Worm (Caenorhabditis elegans): ENCODE measurements around the gene C27F2.9.

The C27F2.9 gene

DNA sequence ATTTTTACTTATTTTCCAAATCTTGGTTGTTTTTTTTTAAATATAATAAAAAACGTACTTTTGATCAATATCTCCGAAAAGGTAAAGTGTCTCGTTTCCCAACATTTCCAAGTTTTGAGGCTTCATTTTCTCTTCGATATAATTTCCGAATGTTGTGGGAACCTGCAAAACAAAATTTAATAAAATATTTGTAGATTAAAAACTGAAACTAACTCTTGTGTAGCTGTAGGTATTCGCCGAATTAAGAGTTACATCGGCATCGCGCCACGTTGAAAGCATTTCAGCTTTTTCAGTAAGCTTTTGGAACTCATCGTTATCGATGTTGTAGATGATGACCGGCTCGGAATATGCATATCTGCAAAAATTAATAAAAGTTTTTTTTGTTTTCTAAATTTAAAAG, 451 bp downstream of the C27F2.9 start, which contains the start of gene vps-22:
Gene vps-22 (minus strand): TSS at position 101 of the 400 bp plus-strand sequence.
- TF ChIP-seq ZK546.5 (tag; optimal IDR thresholded peaks at IDR 0.05) (no peak), aly-2 (tag; optimal IDR thresholded peaks at IDR 0.05) (no peak), Y48G9A.11 (GFP tag; IDR thresholded peaks at IDR 0.05) (no peak), F44E2.7 (GFP tag; IDR thresholded peaks at IDR 0.05) (no peak), zip-2 (tag; optimal IDR thresholded peaks at IDR 0.05) (no peak), hmg-1.1 (GFP tag; IDR thresholded peaks at IDR 0.05) (no peak), F49E8.2 (tag; optimal IDR thresholded peaks at IDR 0.05; ENCODE audit: borderline replicate concordance) (no peak), saeg-2 (GFP tag; IDR thresholded peaks at IDR 0.05) (no peak), R02D3.7 (tag; optimal IDR thresholded peaks at IDR 0.05) (no peak)

DNA sequence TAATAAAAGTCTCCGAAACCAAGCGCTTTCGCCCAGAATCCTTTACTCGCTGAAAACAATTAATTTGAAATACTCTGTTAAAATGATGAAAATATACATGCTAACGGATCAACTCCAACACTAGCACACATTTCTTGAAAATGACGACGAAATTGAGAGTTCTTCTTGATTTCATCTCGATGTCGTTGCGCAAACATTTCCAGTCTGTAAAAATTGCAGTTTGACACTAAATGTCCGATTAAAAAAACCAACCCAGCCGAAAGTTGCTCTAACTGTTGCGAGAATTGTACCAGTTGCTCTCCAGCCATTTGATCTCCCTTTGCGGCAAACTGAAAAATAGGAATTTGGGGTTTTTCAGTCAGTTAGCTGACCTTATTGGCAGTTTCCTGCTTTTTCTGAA, 1.6 kb downstream of the C27F2.9 start:
- peak; percentile 58 for TF ChIP-seq aha-1 (tag)
- peak; percentile 0 for TF ChIP-seq duxl-1 (tag; optimal IDR thresholded peaks at IDR 0.05; ENCODE audit: poor library complexity)
- 0 out of 2 replicates have a peak, but pooled peaks have one; percentile 16 for TF ChIP-seq dmd-8 (GFP tag; IDR thresholded peaks at IDR 0.05)
- 0 out of 2 replicates have a peak, but pooled peaks have one; percentile 18 for TF ChIP-seq Y48G9A.11 (GFP tag; IDR thresholded peaks at IDR 0.05)
- no peak for TF ChIP-seq rbr-2 (tag; optimal IDR thresholded peaks at IDR 0.05)
- TF ChIP-seq ama-1 (optimal IDR thresholded peaks at IDR 0.05) = peak; percentile 18
- no peak for TF ChIP-seq ZK337.2 (GFP tag; IDR thresholded peaks at IDR 0.05)
- TF ChIP-seq unc-62 (GFP tag; optimal IDR thresholded peaks at IDR 0.05 in 1 of 2) = peak in 1 of 2 experiments; percentile 98
- no peak for TF ChIP-seq unc-62 (tag; optimal IDR thresholded peaks at IDR 0.05)

DNA sequence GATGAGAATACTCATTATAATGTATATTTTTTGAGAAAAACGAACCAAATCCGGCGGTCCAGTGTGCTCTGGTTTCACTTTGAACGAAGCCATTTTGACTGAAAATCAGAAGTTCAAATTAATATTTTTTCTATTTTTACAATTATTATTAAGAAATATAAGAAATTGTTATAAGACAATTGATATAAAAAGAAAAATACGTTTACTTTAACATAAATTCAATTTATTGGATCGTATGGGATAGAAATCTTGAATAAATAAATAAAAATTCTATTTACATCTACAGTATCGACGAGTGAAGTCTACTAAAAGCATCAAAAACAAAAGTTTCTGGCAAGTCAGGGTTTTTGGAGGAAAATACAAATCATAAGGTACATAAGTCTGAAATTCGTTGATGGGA, 2.6 kb downstream of the C27F2.9 start, which contains the start of gene C27F2.4:
Gene C27F2.4 (minus strand): TSS at position 101 of the 400 bp plus-strand sequence.
- no peak for TF ChIP-seq zag-1 (tag; optimal IDR thresholded peaks at IDR 0.05)
- TF ChIP-seq dve-1 (tag; optimal IDR thresholded peaks at IDR 0.05; ENCODE audit: insufficient read depth) = no peak
- no peak for TF ChIP-seq nhr-76 (tag; optimal IDR thresholded peaks at IDR 0.05)
- TF ChIP-seq F10B5.3 (tag; optimal IDR thresholded peaks at IDR 0.05) = no peak
- no peak for TF ChIP-seq D1046.2 (GFP tag; IDR thresholded peaks at IDR 0.05)
- no peak for TF ChIP-seq lin-1 (GFP tag; IDR thresholded peaks at IDR 0.05)

DNA sequence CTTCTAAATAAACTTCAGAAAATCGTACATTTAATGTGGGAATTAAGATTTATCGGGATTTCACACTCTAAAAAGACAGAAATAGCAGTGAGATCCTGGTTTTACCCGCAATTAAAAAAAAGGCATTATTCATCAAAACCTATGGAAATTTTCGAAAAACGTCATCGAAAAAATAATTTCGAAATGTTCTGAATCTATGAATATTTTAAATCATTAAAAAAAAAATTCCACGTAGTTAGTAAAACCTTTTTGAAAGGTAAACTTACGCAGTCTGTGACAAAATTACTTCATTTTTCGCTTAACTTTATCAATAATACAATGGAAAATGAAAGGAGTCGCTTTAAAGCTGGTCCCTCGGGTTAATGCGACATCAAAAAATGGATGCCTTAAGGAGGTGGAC, 6.3 kb downstream of the C27F2.9 start, which contains the start of gene C26E6.1:
Gene C26E6.1 (plus strand): TSS at position 301 of the 400 bp plus-strand sequence.
- TF ChIP-seq unc-62 (GFP tag; optimal IDR thresholded peaks at IDR 0.05 in 1 of 2) = peak in 1 of 2 experiments; percentile 25
- TF ChIP-seq unc-62 (tag; optimal IDR thresholded peaks at IDR 0.05) = no peak
- no peak for TF ChIP-seq lir-3 (tag; optimal IDR thresholded peaks at IDR 0.05)
- TF ChIP-seq egl-27 (tag; optimal IDR thresholded peaks at IDR 0.05) = no peak
- TF ChIP-seq zfp-2 (tag; optimal IDR thresholded peaks at IDR 0.05) = no peak
- no peak for TF ChIP-seq nhr-237 (tag; optimal IDR thresholded peaks at IDR 0.05)
- no peak for TF ChIP-seq unc-130 (GFP tag; optimal IDR thresholded peaks at IDR 0.05)
- TF ChIP-seq T20F7.1 (GFP tag; optimal IDR thresholded peaks at IDR 0.05) = no peak

DNA sequence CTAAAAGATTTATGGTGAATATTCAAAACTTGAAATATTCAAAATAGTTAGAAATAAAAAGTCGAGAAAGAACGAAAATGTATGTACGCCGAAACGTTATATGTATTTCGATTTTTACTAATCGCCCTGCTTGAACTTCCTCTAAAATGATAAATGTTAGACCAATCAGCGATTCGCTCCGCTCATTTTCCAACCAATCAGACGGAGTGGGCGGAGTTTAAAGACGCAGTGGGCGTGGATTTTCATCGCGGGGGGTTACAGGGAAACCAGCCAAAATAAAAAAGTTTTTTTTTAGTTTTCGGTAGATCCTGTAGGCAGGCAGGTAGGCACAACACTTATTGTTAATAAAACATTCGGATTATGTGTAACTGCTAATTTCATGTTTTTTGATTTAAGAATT, 9.9 kb downstream of the C27F2.9 start:
- TF ChIP-seq dmd-9 (GFP tag; IDR thresholded peaks at IDR 0.05) (no peak), nhr-111 (GFP tag; optimal IDR thresholded peaks at IDR 0.05) (no peak), madf-9 (GFP tag; conservative IDR thresholded peaks at IDR 0.05) (no peak), ZK337.2 (GFP tag; IDR thresholded peaks at IDR 0.05) (no peak), rbr-2 (tag; optimal IDR thresholded peaks at IDR 0.05) (no peak), zfp-3 (GFP tag; conservative IDR thresholded peaks at IDR 0.05) (no peak), saeg-2 (GFP tag; IDR thresholded peaks at IDR 0.05) (no peak), ceh-20 (GFP tag; IDR thresholded peaks at IDR 0.05) (no peak), attf-4 (tag; optimal IDR thresholded peaks at IDR 0.05) (no peak), ama-1 (optimal IDR thresholded peaks at IDR 0.05) (no peak), T20F7.1 (GFP tag; optimal IDR thresholded peaks at IDR 0.05) (no peak)

Measured in whole organism, L4 larva.